Fruit fly (Drosophila melanogaster) whole organism, embryonic: ENCODE data around the gene mRpL30.
A peak's percentile ranks its signal among the peaks of the same experiment; 100 is the strongest.

ENCODE experiments used
- ATbp ChIP-seq: fragments of 200-800 bp; sonication (Bioruptor generic); optimal IDR thresholded peaks from 2 replicates; lab custom pipeline; 2017; ENCODE audit warnings: missing biosample characterization, mild to moderate bottlenecking, missing genetic modification characterization, missing genetic modification reagents
- Abd-B ChIP-seq: fragments of 200-800 bp; sonication (Bioruptor generic); optimal IDR thresholded peaks from 2 replicates; lab custom pipeline; 2018; ENCODE audit warnings: missing biosample characterization, mild to moderate bottlenecking, missing genetic modification characterization, moderate library complexity
- Atf3 ChIP-seq: fragments of 200-800 bp; sonication (Bioruptor generic); optimal IDR thresholded peaks from 3 replicates; lab custom pipeline; 2016; ENCODE audit warnings: missing biosample characterization, missing genetic modification characterization
- Bgb ChIP-seq: fragments of 200-800 bp; sonication (Bioruptor generic); IDR thresholded peaks from 2 replicates; pipeline ENCODE4 v1.3.6; 2022; ENCODE audit warnings: missing biosample characterization, missing genetic modification characterization; ENCODE audit not compliant: partially characterized antibody
- CG11456 ChIP-seq: fragments of 200-800 bp; sonication (Bioruptor generic); IDR thresholded peaks from 3 replicates; pipeline ENCODE4 v1.3.6; 2022; ENCODE audit warnings: missing biosample characterization, missing genetic modification characterization
- CG11696 ChIP-seq: fragments of 200-800 bp; sonication (Bioruptor generic); IDR thresholded peaks from 2 replicates; pipeline ENCODE4 v1.3.6; 2022; ENCODE audit warnings: missing biosample characterization, missing genetic modification characterization
- CG12299 ChIP-seq: fragments of 200-800 bp; sonication (Bioruptor generic); optimal IDR thresholded peaks from 2 replicates; lab custom pipeline; 2018; ENCODE audit warnings: missing biosample characterization, mild to moderate bottlenecking, missing genetic modification characterization
- CG12391 ChIP-seq: fragments of 200-800 bp; sonication (Bioruptor generic); optimal IDR thresholded peaks from 3 replicates; lab custom pipeline; 2018; ENCODE audit warnings: missing biosample characterization, mild to moderate bottlenecking, missing genetic modification characterization, moderate library complexity
- CG12744 ChIP-seq: fragments of 200-800 bp; sonication (Bioruptor generic); optimal IDR thresholded peaks from 2 replicates; lab custom pipeline; 2016; ENCODE audit warnings: missing biosample characterization, missing genetic modification characterization
- CG13424 ChIP-seq: fragments of 200-800 bp; sonication (Bioruptor generic); optimal IDR thresholded peaks from 2 replicates; lab custom pipeline; 2019; ENCODE audit warnings: missing biosample characterization, mild to moderate bottlenecking, missing genetic modification characterization, moderate library complexity
- CG14667 ChIP-seq: fragments of 200-800 bp; sonication (Bioruptor generic); IDR thresholded peaks from 2 replicates; pipeline ENCODE4 v1.3.6; 2022; ENCODE audit warnings: missing biosample characterization, missing genetic modification characterization
- CG14965 ChIP-seq: fragments of 200-800 bp; sonication (Bioruptor generic); optimal IDR thresholded peaks from 2 replicates; lab custom pipeline; 2016; ENCODE audit warnings: missing biosample characterization, missing genetic modification characterization, borderline replicate concordance
- CG17186 ChIP-seq: fragments of 200-800 bp; sonication (Bioruptor generic); optimal IDR thresholded peaks from 3 replicates; lab custom pipeline; 2017; ENCODE audit warnings: missing biosample characterization, missing genetic modification reagents, missing genetic modification characterization
- CG17802 ChIP-seq: fragments of 200-800 bp; sonication (Bioruptor generic); optimal IDR thresholded peaks from 2 replicates; lab custom pipeline; 2018; ENCODE audit warnings: missing biosample characterization, mild to moderate bottlenecking, missing genetic modification characterization, moderate library complexity
- CG2875 ChIP-seq: fragments of 200-800 bp; sonication (Bioruptor generic); optimal IDR thresholded peaks from 2 replicates; lab custom pipeline; 2017; ENCODE audit warnings: missing biosample characterization, mild to moderate bottlenecking, missing genetic modification characterization, missing genetic modification reagents
- CG32767 ChIP-seq: fragments of 200-800 bp; sonication (Bioruptor generic); IDR thresholded peaks from 2 replicates; pipeline ENCODE4 v1.3.6; 2022; ENCODE audit warnings: missing biosample characterization, missing genetic modification characterization
- CG4328 ChIP-seq: fragments of 200-800 bp; sonication (Bioruptor generic); optimal IDR thresholded peaks from 3 replicates; lab custom pipeline; 2017; ENCODE audit warnings: missing biosample characterization, missing genetic modification reagents, missing genetic modification characterization
- CG43689 ChIP-seq: fragments of 200-800 bp; sonication (Bioruptor generic); IDR thresholded peaks from 2 replicates; pipeline ENCODE4 v1.3.6; 2022; ENCODE audit warnings: missing biosample characterization, missing genetic modification characterization
- CG4404 ChIP-seq: fragments of 200-800 bp; sonication (Bioruptor generic); IDR thresholded peaks from 2 replicates; pipeline ENCODE4 v1.3.6; 2022; ENCODE audit warnings: missing biosample characterization, missing genetic modification characterization
- CG4707 ChIP-seq: fragments of 200-800 bp; sonication (Bioruptor generic); optimal IDR thresholded peaks from 2 replicates; lab custom pipeline; 2018; ENCODE audit warnings: missing biosample characterization, mild to moderate bottlenecking, missing genetic modification characterization, moderate library complexity
- CG6654 ChIP-seq: fragments of 200-800 bp; sonication (Bioruptor generic); optimal IDR thresholded peaks from 2 replicates; lab custom pipeline; 2017; ENCODE audit warnings: missing biosample characterization, mild to moderate bottlenecking, missing genetic modification characterization
- CG6689 ChIP-seq: fragments of 200-800 bp; sonication (Bioruptor generic); IDR thresholded peaks from 2 replicates; pipeline ENCODE4 v1.3.6; 2022; ENCODE audit warnings: missing biosample characterization, missing genetic modification characterization
- CG6765 ChIP-seq: fragments of 200-800 bp; sonication (Bioruptor generic); optimal IDR thresholded peaks from 3 replicates; lab custom pipeline; 2017; ENCODE audit warnings: missing biosample characterization, mild to moderate bottlenecking, missing genetic modification characterization
- CG7357 ChIP-seq: fragments of 200-800 bp; sonication (Bioruptor generic); IDR thresholded peaks from 3 replicates; pipeline ENCODE4 v1.3.6; 2022; ENCODE audit warnings: missing biosample characterization, missing genetic modification characterization
- CG7745 ChIP-seq: fragments of 200-800 bp; sonication (Bioruptor generic); optimal IDR thresholded peaks from 2 replicates; lab custom pipeline; 2018; ENCODE audit warnings: missing biosample characterization, mild to moderate bottlenecking, missing genetic modification characterization, moderate library complexity
- CG9215 ChIP-seq: fragments of 200-800 bp; sonication (Bioruptor generic); IDR thresholded peaks from 2 replicates; pipeline ENCODE4 v1.3.6; 2022; ENCODE audit warnings: missing biosample characterization, missing genetic modification characterization
- CG9437 ChIP-seq: fragments of 200-800 bp; sonication (Bioruptor generic); optimal IDR thresholded peaks from 2 replicates; lab custom pipeline; 2018; ENCODE audit warnings: missing biosample characterization, mild to moderate bottlenecking, missing genetic modification characterization
- CTCF ChIP-seq: fragments of 200-800 bp; sonication (Bioruptor generic); optimal IDR thresholded peaks from 2 replicates; lab custom pipeline; 2017; ENCODE audit warnings: missing biosample characterization, mild to moderate bottlenecking, missing genetic modification characterization, moderate library complexity
- Chrac-16 ChIP-seq: fragments of 200-800 bp; sonication (Bioruptor generic); optimal IDR thresholded peaks from 3 replicates; lab custom pipeline; 2016; ENCODE audit warnings: missing biosample characterization, missing genetic modification characterization
- Dip2 ChIP-seq: fragments of 200-800 bp; sonication (Bioruptor generic); IDR thresholded peaks from 2 replicates; pipeline ENCODE4 v1.3.6; 2022; ENCODE audit warnings: missing biosample characterization, missing genetic modification characterization
- Meics ChIP-seq: fragments of 200-800 bp; sonication (Bioruptor generic); optimal IDR thresholded peaks from 2 replicates; lab custom pipeline; 2017; ENCODE audit warnings: missing biosample characterization, mild to moderate bottlenecking, missing genetic modification characterization
- NC2α ChIP-seq: fragments of 200-800 bp; sonication (Bioruptor generic); optimal IDR thresholded peaks from 2 replicates; lab custom pipeline; 2016; ENCODE audit warnings: missing biosample characterization, missing genetic modification characterization
- Sin3A ChIP-seq: fragments of >200 bp; optimal IDR thresholded peaks from 2 replicates; lab custom pipeline; 2018
- Sox100B ChIP-seq: fragments of 200-800 bp; sonication (Bioruptor generic); optimal IDR thresholded peaks from 3 replicates; lab custom pipeline; 2018; ENCODE audit warnings: missing biosample characterization, mild to moderate bottlenecking, missing genetic modification characterization
- Usf ChIP-seq: fragments of 200-800 bp; sonication (Bioruptor generic); optimal IDR thresholded peaks from 2 replicates; lab custom pipeline; 2017; ENCODE audit warnings: missing genotype, missing biosample characterization, missing genetic modification characterization
- aop ChIP-seq: fragments of 200-800 bp; sonication (Bioruptor generic); IDR thresholded peaks from 2 replicates; pipeline ENCODE4 v1.3.6; 2022; ENCODE audit warnings: missing biosample characterization, missing genetic modification characterization
- br ChIP-seq: fragments of >200 bp; optimal IDR thresholded peaks from 2 replicates; lab custom pipeline; 2017
- cato ChIP-seq: fragments of 200-800 bp; sonication (Bioruptor generic); optimal IDR thresholded peaks from 2 replicates; lab custom pipeline; 2016; ENCODE audit warnings: missing biosample characterization, missing genetic modification characterization, borderline replicate concordance
- caup ChIP-seq: fragments of 200-800 bp; sonication (Bioruptor generic); optimal IDR thresholded peaks from 3 replicates; lab custom pipeline; 2017; ENCODE audit warnings: missing biosample characterization, mild to moderate bottlenecking, missing genetic modification characterization, moderate library complexity; ENCODE audit not compliant: severe bottlenecking
- crp ChIP-seq, 2 experiments: fragments of 200-800 bp; sonication (Bioruptor generic); optimal IDR thresholded peaks; 2 replicates in 1 of 2; 3 replicates in 1 of 2; lab custom pipeline; 2017; ENCODE audit warnings: missing biosample characterization in 2 of 2, missing genetic modification characterization in 2 of 2, mild to moderate bottlenecking in 1 of 2, moderate library complexity in 1 of 2
- da ChIP-seq: fragments of 200-800 bp; sonication (Bioruptor generic); optimal IDR thresholded peaks from 2 replicates; lab custom pipeline; 2016; ENCODE audit warnings: missing biosample characterization, missing genetic modification characterization
- eve ChIP-seq, 2 experiments: fragments of >200 bp; optimal IDR thresholded peaks; 2 replicates each; lab custom pipeline; 2017; ENCODE audit warnings: missing biosample characterization in 2 of 2, missing genetic modification characterization in 2 of 2
- gsb ChIP-seq: fragments of 200-800 bp; sonication (Bioruptor generic); IDR thresholded peaks from 2 replicates; pipeline ENCODE4 v1.3.6; 2022; ENCODE audit warnings: missing biosample characterization, missing genetic modification characterization
- jing ChIP-seq: fragments of 200-800 bp; sonication (Bioruptor generic); optimal IDR thresholded peaks from 2 replicates; lab custom pipeline; 2018; ENCODE audit warnings: missing biosample characterization, mild to moderate bottlenecking, missing genetic modification characterization
- lab ChIP-seq: fragments of 200-800 bp; sonication (Bioruptor generic); optimal IDR thresholded peaks from 3 replicates; lab custom pipeline; 2017; ENCODE audit warnings: missing biosample characterization, missing genetic modification characterization, mild to moderate bottlenecking, moderate library complexity, missing genetic modification reagents
- salm ChIP-seq: fragments of 200-800 bp; sonication (Bioruptor generic); optimal IDR thresholded peaks from 2 replicates; lab custom pipeline; 2018; ENCODE audit warnings: missing biosample characterization, mild to moderate bottlenecking, missing genetic modification characterization
- sob ChIP-seq: fragments of 200-800 bp; sonication (Bioruptor generic); IDR thresholded peaks from 2 replicates; pipeline ENCODE4 v1.3.6; 2022; ENCODE audit warnings: missing biosample characterization, missing genetic modification characterization
- tap ChIP-seq: fragments of 200-800 bp; optimal IDR thresholded peaks from 3 replicates; lab custom pipeline; 2019; ENCODE audit warnings: missing biosample characterization, mild to moderate bottlenecking, missing genetic modification characterization, moderate library complexity
- tna ChIP-seq: fragments of 200-800 bp; sonication (Bioruptor generic); IDR thresholded peaks from 2 replicates; pipeline ENCODE4 v1.3.6; 2022; ENCODE audit warnings: missing biosample characterization, missing genetic modification characterization; ENCODE audit not compliant: partially characterized antibody
- unpg ChIP-seq: fragments of 200-800 bp; sonication (Bioruptor generic); optimal IDR thresholded peaks from 3 replicates; lab custom pipeline; 2018; ENCODE audit warnings: missing biosample characterization, mild to moderate bottlenecking, missing genetic modification characterization, moderate library complexity
- zf30C ChIP-seq: fragments of 200-800 bp; sonication (Bioruptor generic); optimal IDR thresholded peaks from 3 replicates; lab custom pipeline; 2018; ENCODE audit warnings: missing biosample characterization, mild to moderate bottlenecking, missing genetic modification characterization

Gene mRpL30

dm6 chrX:4679813-4680381 is 32.2 kb downstream of the mRpL30 start (continued):
- TF ChIP-seq CG4707 (GFP tag; lab: Kevin White, UChicago), result no peak
- TF ChIP-seq jing, result no peak
- peak; percentile 76 for TF ChIP-seq lab (GFP tag; lab: Kevin White, UChicago)
- TF ChIP-seq NC2α, result peak; percentile 26
- peak; percentile 43; the same call in 2 of the 3 replicates for TF ChIP-seq CG7357 (GFP tag; lab: Robert Waterston, UW)
- TF ChIP-seq CG11456 (GFP tag; lab: Robert Waterston, UW), result 0 out of 3 replicates have a peak, but pooled peaks have one; percentile 44
- TF ChIP-seq CG4328 (GFP tag; lab: Kevin White, UChicago), result no peak
- no peak for TF ChIP-seq CG7745 (tag; lab: Kevin White, UChicago)
- TF ChIP-seq cato (GFP tag; lab: Kevin White, UChicago), result peak; percentile 39
- TF ChIP-seq CTCF (GFP tag; lab: Kevin White, UChicago), result no peak
- TF ChIP-seq sob (GFP tag; lab: Robert Waterston, UW), result peak; percentile 42; the same call in 1 of the 2 replicates
- TF ChIP-seq eve (GFP tag; optimal IDR thresholded peaks at IDR 0.05; lab: Kevin White, UChicago), result no peak
- no peak for TF ChIP-seq CG14965
- peak; percentile 25 for TF ChIP-seq tap (tag; lab: Kevin White, UChicago)
- TF ChIP-seq CG12299 (tag; lab: Kevin White, UChicago), result no peak
- TF ChIP-seq Usf, result no peak
- TF ChIP-seq Sin3A (lab: Kevin White, UChicago), result no peak
- no peak for TF ChIP-seq CG6765 (GFP tag; lab: Kevin White, UChicago)
- TF ChIP-seq CG32767 (GFP tag; lab: Robert Waterston, UW), result no peak; the same call in 1 of the 2 replicates
- TF ChIP-seq br (lab: Kevin White, UChicago), result no peak
- peak; percentile 44 for TF ChIP-seq ATbp (GFP tag; lab: Kevin White, UChicago)
- TF ChIP-seq CG6689, result peak; percentile 71
- TF ChIP-seq crp (GFP tag; optimal IDR thresholded peaks at IDR 0.05; lab: Kevin White, UChicago), result peak in 1 of 2 experiments; percentile 44
- no peak for TF ChIP-seq CG11696
- TF ChIP-seq da, result no peak
- no peak for TF ChIP-seq CG9215
- no peak for TF ChIP-seq CG17186 (GFP tag; lab: Kevin White, UChicago)
- TF ChIP-seq Meics (GFP tag; lab: Kevin White, UChicago), result peak; percentile 57
- TF ChIP-seq CG2875 (GFP tag; lab: Kevin White, UChicago), result no peak
- TF ChIP-seq zf30C (GFP tag; lab: Kevin White, UChicago), result peak; percentile 90
- TF ChIP-seq CG12744 (GFP tag; lab: Kevin White, UChicago), result peak; percentile 41
- no peak for TF ChIP-seq tna (GFP tag; lab: Robert Waterston, UW)
- TF ChIP-seq caup (GFP tag; lab: Kevin White, UChicago), result peak; percentile 59
- TF ChIP-seq salm (tag; lab: Kevin White, UChicago), result peak; percentile 33
- TF ChIP-seq unpg (GFP tag; lab: Kevin White, UChicago), result peak; percentile 71
- TF ChIP-seq aop (GFP tag; lab: Robert Waterston, UW), result no peak
- no peak for TF ChIP-seq Bgb
- TF ChIP-seq CG17802 (tag; lab: Kevin White, UChicago), result no peak
- TF ChIP-seq Sox100B (GFP tag; lab: Kevin White, UChicago), result peak; percentile 53
- TF ChIP-seq CG43689 (GFP tag; lab: Robert Waterston, UW), result no peak
- TF ChIP-seq Abd-B (GFP tag; lab: Kevin White, UChicago), result peak; percentile 16
- peak; percentile 67 for TF ChIP-seq CG12391
- no peak for TF ChIP-seq gsb (GFP tag; lab: Robert Waterston, UW)
- 0 out of 2 replicates have a peak, but pooled peaks have one; percentile 28 for TF ChIP-seq CG14667
- no peak for TF ChIP-seq CG9437
- TF ChIP-seq CG4404 (GFP tag; lab: Robert Waterston, UW), result no peak
- no peak for TF ChIP-seq Dip2
- peak; percentile 68 for TF ChIP-seq CG13424
- TF ChIP-seq CG6654 (GFP tag; lab: Kevin White, UChicago), result peak; percentile 3
- TF ChIP-seq Atf3 (GFP tag; lab: Kevin White, UChicago), result peak; percentile 29
- peak; percentile 59 for TF ChIP-seq Chrac-16 (GFP tag; lab: Kevin White, UChicago)
